Worm (Caenorhabditis elegans) whole organism, L4/young adult: ENCODE results near the gene flp-15.

Experiments used
- W03F9.2 ChIP-seq: fragments of 150-350 bp; optimal IDR thresholded peaks from 2 replicates; lab custom pipeline; 2014; ENCODE audit warnings: missing biosample characterization, missing genetic modification characterization
- dao-5 ChIP-seq: sonication (generic microtip); optimal IDR thresholded peaks from 2 replicates; lab custom pipeline; 2016; ENCODE audit warnings: missing genotype, missing genetic modification characterization, moderate library complexity, missing compliant biosample characterization
- him-1 ChIP-seq: sonication (generic microtip); optimal IDR thresholded peaks from 2 replicates; lab custom pipeline; 2016; ENCODE audit warnings: missing genotype, missing genetic modification reagents, missing genetic modification characterization, missing compliant biosample characterization

flp-15 gene

DNA sequence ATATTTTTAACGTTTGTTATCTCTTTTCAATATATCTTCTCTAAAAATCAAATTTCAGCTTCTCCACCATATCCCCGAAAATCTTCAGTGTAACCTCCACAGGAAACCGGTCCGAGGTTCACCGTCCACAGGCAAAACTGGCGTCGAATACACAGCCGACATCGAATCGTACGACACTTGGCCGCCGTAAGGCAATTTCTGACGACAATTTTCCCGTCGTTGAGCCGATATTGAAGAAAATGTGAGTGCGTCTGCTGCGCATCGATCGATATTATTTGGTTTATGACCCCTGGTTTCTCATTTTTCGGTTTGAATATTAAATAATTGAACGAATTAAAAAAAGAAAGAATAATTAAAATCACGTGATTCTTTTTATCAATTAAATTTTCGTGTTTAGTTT is 19.6 kb upstream of the flp-15 start, which contains the start of gene cul-2:
cul-2 (plus strand) TSS at position 59 of the 400 bp plus-strand sequence.
- TF ChIP-seq him-1 (tag; lab: Kevin White, UChicago) (no peak), W03F9.2 (tag; lab: Kevin White, UChicago) (no peak), dao-5 (tag; lab: Kevin White, UChicago) (no peak)

DNA sequence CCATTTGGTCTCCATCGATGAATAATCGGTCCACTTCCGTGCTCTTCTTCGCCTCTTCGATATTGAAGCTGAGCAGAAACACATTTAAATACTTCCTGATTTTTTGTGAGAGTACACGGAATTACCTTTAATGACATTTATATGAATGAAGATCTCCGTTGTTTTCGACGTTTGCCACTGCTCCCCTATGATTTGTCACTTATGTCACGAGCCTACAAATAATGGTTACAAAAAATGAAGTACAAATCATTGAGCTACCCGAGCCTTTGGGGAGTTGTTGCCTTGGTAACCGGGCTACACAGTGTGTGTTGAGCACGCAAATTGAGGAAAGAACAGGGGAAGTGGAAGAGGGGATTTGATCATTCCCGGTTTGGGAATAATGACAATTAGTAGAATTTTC is 18.7 kb upstream of the flp-15 start, which contains the start of gene dyf-2:
dyf-2 (minus strand) TSS at position 137 of the 400 bp plus-strand sequence.
- TF ChIP-seq dao-5 (tag; lab: Kevin White, UChicago) (no peak), W03F9.2 (tag; lab: Kevin White, UChicago) (no peak), him-1 (tag; lab: Kevin White, UChicago) (no peak)

DNA sequence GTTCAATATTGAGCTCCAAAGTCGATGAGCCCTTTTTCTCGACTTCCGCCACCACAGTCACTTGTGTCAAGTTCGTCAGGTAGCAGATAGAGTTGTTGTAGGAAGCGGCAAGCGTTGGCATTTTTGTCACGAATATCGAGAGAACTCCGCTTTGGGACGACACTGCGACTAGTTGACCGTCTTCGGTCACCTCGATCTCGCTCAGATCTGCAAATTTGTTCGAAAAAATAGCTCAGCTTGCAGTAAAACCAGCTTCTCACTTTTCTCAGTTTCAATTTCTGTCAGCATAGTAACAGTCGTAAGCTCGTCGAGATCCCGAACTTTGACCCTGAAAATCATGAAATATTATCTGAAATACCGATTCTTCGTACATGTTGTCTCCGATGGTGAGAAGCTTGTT is 16.6 kb upstream of the flp-15 start:
- TF ChIP-seq dao-5 (tag; lab: Kevin White, UChicago): no peak
- no peak for TF ChIP-seq him-1 (tag; lab: Kevin White, UChicago)
- no peak for TF ChIP-seq W03F9.2 (tag; lab: Kevin White, UChicago)

DNA sequence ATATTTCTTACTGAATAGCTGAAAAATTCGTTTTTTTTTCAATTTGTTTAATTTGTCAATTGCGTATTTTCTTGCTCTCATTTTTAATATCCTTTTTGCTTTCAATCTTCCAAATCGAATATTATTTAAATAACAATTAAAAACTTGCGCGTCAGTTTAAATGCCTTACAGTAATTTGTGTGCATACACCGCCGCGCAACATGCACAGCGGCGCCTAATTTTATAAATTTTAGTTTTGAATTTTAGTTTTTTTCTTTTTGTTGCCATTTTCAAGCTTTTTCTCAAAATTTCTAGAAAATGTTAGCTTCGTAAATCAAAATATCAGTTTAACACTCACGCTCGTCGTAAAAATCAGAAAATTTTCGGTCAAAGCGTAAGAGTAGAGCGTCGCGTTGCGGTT is 15.6 kb upstream of the flp-15 start:
- TF ChIP-seq him-1 (tag; lab: Kevin White, UChicago) (no peak), dao-5 (tag; lab: Kevin White, UChicago) (no peak), W03F9.2 (tag; lab: Kevin White, UChicago) (no peak)

DNA sequence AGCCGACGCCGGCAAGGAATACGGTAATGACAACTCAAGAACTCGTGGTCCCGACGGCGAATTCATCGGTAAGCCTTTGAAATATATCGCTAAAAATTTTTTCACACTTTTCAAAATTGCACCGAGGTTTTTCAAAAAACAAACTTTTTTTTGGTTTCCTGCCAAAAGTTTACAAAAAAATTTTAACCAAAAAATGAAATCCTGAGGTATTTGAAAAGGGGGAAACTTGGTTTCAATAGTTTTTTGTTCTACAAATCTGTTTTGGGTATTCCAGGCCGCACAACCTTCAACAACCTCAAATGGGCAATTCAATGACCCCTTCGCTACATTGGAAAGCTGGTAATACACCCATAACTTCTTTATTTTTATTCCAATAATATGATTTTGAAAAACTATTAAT is 14.4 kb upstream of the flp-15 start:
- TF ChIP-seq W03F9.2 (tag; lab: Kevin White, UChicago): no peak
- no peak for TF ChIP-seq dao-5 (tag; lab: Kevin White, UChicago)

DNA sequence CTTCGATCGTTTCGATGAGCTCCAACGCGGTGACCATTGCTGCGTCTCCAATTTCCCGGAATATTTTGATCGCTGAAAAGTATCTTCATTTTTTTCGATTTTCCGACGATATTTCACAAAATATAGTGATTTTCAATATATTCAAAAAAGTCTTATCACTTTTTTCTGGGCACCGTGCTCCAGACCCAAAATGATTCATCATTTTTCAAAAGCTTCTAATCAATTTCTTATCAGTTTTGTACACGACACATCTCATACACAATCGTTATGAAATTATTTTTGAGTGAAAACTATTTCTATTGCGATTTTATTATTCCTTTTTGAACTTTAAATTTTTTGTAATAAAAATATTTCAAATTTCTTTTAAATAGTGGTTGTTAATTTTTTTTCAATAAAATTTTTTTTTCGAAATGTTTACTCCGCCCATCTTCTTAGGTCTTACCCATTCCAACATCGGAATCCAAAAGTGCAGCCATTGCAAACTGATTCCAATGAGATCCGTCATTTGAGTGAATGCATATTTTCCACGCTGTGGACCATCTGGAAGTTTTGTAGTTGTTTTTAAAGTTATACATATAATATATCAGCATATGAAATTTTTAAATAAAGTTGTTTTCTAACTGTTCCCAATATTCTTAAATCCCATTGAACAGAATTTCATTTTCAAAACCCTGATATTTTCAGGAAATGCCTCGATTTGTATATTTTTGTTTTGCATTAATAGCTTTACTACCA is 11.3 kb upstream of the flp-15 start, which contains the start of gene sid-2:
sid-2 (plus strand) TSS at position 685 of the 735 bp plus-strand sequence.
- TF ChIP-seq dao-5 (tag; lab: Kevin White, UChicago) (no peak), W03F9.2 (tag; lab: Kevin White, UChicago) (no peak), him-1 (tag; lab: Kevin White, UChicago) (no peak)

DNA sequence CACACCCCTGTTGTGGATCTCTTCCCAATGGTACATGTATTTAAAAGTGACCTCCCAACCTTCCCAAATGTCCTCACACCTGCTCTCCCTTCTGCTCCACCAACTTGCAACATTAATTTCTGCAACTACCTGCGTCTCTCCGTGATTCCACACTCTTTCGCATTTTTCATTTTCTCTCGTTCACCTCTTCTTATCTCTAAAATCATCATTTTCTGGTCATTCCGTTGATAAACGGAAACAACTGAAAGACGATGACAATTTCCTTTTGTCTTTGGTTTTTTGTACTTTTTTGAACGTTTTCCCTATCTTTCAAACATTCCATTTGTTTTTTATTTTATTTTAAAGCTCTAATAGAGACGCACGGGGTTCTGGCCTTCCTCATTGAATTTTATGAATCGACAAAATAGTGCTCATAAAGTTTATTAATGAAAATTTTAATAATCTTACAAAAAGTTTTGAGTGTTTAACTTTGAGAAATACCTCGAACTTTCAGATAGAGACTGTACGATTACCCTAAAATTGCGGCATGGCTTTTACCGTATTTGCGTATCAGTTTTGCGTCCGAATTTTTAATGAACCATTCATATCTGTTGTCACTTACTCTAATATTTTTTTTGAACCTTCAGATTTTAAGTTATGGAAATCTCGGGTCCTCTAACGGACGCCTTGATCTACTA is 5.2 kb upstream of the flp-15 start, which contains the start of gene aqp-11:
aqp-11 (plus strand) TSS at position 627 of the 677 bp plus-strand sequence.
- TF ChIP-seq W03F9.2 (tag; lab: Kevin White, UChicago) (no peak), him-1 (tag; lab: Kevin White, UChicago) (no peak), dao-5 (tag; lab: Kevin White, UChicago) (no peak)

DNA sequence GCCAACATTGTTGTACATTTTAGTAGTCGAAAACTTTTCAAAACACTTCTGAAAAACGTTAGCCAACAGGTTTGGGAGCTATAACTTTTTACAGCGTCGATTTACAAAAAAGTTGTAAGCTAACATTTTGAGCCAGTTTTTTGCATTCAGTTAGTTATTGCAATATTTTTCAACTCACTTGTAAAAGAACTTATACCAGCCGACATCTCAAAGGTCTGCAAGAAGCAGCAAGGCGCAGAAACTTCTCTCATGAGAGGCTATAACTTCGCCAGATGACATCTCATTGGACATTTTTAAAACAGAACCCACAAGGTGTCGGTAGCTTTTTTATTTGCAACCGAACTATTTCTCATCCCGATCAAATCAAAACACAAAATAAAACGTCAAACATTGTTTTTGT is 1.9 kb upstream of the flp-15 start:
- no peak for TF ChIP-seq dao-5 (tag; lab: Kevin White, UChicago)
- TF ChIP-seq him-1 (tag; lab: Kevin White, UChicago): no peak
- no peak for TF ChIP-seq W03F9.2 (tag; lab: Kevin White, UChicago)

DNA sequence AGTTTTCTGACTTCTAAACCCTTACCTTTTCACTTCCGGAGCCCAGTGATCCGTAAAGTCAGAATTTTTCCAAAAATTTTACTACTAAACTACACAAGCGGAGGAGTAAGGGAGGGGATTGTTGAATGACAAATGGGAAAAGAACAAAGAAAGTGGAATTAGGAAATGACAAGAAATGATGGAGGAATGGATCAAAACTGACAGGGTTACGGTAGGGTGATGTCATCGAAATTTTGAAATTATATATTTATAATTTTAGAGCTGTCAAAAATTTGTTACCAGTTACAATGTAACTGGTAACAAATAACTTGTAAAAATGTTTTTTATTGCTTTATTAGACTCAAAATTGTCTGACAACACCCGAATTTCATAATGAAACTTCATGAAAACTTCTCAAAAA is 1.2 kb downstream of the flp-15 start:
- TF ChIP-seq him-1 (tag; lab: Kevin White, UChicago) (no peak), dao-5 (tag; lab: Kevin White, UChicago) (no peak), W03F9.2 (tag; lab: Kevin White, UChicago) (no peak)

DNA sequence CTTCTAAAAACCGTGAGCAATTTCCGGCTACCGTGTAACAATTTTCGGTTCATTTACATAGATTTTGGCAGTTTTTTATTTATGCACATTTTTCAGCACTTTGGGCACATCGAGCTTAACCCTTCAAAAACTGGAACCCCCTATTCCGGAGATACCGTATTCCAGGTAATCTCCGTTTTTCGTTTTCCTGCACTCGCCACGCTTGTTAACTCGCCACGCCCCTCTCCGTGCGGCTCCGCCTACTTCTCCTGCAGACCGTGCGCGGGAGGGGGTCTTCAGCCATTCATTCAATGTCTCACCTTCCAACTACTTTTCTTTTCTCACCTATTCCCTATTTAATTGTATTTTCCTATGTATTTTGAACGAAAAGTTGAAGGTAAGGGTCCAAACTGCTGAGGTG is 7.5 kb downstream of the flp-15 start:
- TF ChIP-seq dao-5 (tag; lab: Kevin White, UChicago) (no peak), W03F9.2 (tag; lab: Kevin White, UChicago) (no peak), him-1 (tag; lab: Kevin White, UChicago) (no peak)

DNA sequence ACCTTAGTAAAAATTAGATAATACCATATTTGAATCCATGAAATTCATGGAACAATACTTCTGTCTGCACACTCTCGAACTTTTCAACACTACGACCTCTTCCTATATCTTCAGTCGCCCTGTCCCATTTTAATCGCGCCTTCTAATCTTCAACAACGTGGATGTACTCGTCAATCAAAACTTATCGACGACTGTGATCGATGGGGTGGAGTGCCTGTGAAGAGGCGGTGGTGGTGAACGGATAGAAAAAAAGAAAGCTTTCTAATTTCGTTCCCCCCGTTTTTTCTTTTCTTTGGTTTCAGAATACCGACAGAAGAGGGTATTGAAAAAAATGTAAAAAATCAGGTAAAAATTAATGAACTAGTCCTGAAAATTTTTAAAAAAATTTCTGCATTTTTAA is 8.6 kb downstream of the flp-15 start:
- no peak for TF ChIP-seq W03F9.2 (tag; lab: Kevin White, UChicago)
- no peak for TF ChIP-seq dao-5 (tag; lab: Kevin White, UChicago)
- no peak for TF ChIP-seq him-1 (tag; lab: Kevin White, UChicago)

DNA sequence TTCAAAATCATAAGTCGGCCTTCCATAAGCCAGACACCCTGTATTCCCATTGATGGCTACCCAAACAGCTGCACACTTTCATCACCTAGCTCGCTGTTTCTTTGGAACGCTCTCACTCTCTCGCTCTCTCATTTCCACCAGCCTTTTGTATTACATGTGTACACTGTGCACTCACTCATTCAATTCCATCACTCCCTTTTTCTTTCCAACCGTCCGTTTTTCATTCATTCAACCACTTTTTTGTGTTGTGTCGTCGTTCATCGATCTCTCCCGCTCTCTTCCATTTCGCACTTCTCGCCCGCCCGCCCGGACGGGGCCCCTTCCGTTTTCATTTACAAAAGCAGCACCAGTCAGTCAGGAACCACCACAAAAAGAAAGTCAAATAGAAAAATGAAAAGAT is 9.7 kb downstream of the flp-15 start:
- TF ChIP-seq him-1 (tag; lab: Kevin White, UChicago) (no peak), W03F9.2 (tag; lab: Kevin White, UChicago) (no peak), dao-5 (tag; lab: Kevin White, UChicago) (no peak)

DNA sequence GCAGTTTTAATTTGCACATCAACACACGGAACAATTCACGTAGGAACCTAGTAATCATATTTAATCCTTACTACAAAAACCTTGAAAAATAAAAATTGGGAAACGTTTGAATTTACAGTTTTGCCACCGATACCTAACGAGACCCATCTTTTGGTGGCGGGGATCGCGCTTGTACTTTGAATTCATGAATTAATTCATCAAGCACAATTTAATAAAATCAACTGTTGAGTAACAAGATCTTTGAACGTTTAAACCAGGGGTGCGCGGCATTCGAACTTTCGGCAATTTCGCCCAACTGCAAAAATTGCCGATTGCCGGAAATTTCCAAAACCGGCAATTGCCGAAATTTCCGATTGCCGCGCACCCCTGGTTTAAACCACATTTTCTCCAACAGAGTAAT is 11.0 kb downstream of the flp-15 start:
- TF ChIP-seq him-1 (tag; lab: Kevin White, UChicago): no peak
- no peak for TF ChIP-seq W03F9.2 (tag; lab: Kevin White, UChicago)
- TF ChIP-seq dao-5 (tag; lab: Kevin White, UChicago): no peak
